Worm (Caenorhabditis elegans): ENCODE data around the gene T14B1.1.

T14B1.1 gene

ce11 chrX:9668554-9668953 lies at the start of gene T14B1.1:
T14B1.1 (minus strand) TSS chrX:9668723.
- TF ChIP-seq him-1 (tag; optimal IDR thresholded peaks at IDR 0.05), result peak; percentile 18
- no peak for TF ChIP-seq W03F9.2 (tag; optimal IDR thresholded peaks at IDR 0.05)
- no peak for TF ChIP-seq dao-5 (tag; optimal IDR thresholded peaks at IDR 0.05)

ce11 chrX:9717265-9717664 lies 48.7 kb upstream of the T14B1.1 start, which contains the start of gene him-4:
him-4 (plus strand) TSS chrX:9717565.
- TF ChIP-seq dao-5 (tag; optimal IDR thresholded peaks at IDR 0.05) (no peak), W03F9.2 (tag; optimal IDR thresholded peaks at IDR 0.05) (no peak), him-1 (tag; optimal IDR thresholded peaks at IDR 0.05) (no peak)

DNA sequence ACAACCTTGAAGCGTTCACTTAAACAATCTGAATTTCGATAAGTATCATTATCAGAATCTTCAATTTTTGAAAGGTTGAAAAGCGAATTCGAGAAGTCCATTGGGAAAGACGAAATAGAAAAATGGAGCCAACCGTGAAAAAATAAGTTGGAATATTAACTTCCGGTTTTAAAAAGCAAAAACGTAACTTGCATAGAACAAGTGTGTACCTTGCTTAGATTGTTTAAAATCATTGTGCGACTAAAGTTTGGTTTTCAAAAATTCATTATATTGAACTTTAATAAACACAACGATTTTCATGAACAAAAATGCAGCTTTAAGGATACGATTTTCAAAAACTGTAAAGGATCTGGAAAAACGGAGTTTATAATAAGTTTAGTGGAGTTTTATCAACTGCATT lies 45.1 kb upstream of the T14B1.1 start, which contains the start of gene F15G9.2:
TSS of gene F15G9.2 (minus strand) at position 101 of the 400 bp plus-strand sequence.
- TF ChIP-seq dao-5 (tag; optimal IDR thresholded peaks at IDR 0.05) (no peak), him-1 (tag; optimal IDR thresholded peaks at IDR 0.05) (no peak), W03F9.2 (tag; optimal IDR thresholded peaks at IDR 0.05) (no peak)

- TF ChIP-seq dao-5 (tag; optimal IDR thresholded peaks at IDR 0.05) (no peak), W03F9.2 (tag; optimal IDR thresholded peaks at IDR 0.05) (no peak), him-1 (tag; optimal IDR thresholded peaks at IDR 0.05) (no peak)
These were observed 40.9 kb upstream of the T14B1.1 start, which contains the start of gene F15G9.6 for ce11 chrX:9709462-9709861. F15G9.6 (plus strand) TSS chrX:9709762.

ce11 chrX:9706084-9706483 lies 37.6 kb upstream of the T14B1.1 start, which contains the start of gene F15G9.1:
F15G9.1 (plus strand) TSS chrX:9706384.
- TF ChIP-seq dao-5 (tag; optimal IDR thresholded peaks at IDR 0.05) (no peak), W03F9.2 (tag; optimal IDR thresholded peaks at IDR 0.05) (no peak)

DNA sequence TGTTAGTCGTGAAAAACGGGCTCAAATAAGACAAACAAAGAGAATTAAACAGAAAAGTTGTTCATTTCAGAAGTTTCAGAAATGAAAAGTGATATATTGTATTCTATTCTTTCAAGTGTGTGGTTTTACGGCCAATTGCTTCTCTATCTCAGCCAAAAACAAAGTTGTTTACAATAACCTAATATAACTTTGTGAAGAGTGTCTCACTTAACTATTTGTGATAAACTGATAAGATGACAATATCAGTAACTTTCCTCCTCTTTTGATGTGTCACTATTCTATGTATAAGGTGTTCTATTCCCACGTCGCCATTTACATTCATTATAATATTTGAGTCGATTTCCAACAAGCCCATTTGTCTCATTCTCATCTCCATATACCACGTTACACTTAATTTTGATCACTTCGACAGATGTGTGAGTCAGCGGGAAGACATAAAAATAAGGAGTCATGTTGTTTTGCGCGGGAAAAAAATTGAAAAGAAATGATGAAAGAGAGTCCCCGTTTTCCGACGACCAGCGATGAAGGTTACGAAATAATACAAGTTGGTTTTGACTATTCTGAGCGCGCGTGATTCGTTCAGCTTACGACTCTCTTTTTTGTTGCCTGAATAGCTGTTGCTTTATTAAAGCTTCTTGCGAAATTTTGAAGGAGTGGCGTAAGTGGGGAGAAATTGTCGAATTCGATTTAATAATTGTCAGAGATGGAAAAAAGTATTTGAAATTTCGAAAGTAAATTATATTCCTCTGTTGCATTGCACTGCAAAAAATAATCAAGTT lies 36.9 kb upstream of the T14B1.1 start:
- TF ChIP-seq him-1 (tag; optimal IDR thresholded peaks at IDR 0.05) (no peak), dao-5 (tag; optimal IDR thresholded peaks at IDR 0.05) (no peak), W03F9.2 (tag; optimal IDR thresholded peaks at IDR 0.05) (no peak)

DNA sequence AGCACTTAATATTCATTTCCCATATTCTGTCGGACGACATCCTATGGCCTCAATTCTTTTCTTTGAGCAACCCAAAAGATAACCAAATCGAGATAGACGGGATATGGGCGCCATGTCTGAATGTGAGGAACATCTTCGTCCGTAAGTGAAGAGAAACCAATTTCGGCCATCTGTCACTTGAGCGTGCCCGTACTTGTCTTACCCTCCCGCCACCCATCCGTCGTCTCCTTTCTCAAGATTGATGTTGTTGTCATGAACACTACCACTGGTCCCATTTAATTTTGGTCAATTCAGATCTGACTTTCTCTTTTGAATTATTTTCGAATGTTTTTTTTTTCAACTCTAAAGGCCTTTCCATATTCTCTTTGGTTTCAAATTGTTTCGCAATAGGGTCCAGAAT lies 34.3 kb upstream of the T14B1.1 start:
- no peak for TF ChIP-seq W03F9.2 (tag; optimal IDR thresholded peaks at IDR 0.05)
- TF ChIP-seq dao-5 (tag; optimal IDR thresholded peaks at IDR 0.05), result no peak
- no peak for TF ChIP-seq him-1 (tag; optimal IDR thresholded peaks at IDR 0.05)

DNA sequence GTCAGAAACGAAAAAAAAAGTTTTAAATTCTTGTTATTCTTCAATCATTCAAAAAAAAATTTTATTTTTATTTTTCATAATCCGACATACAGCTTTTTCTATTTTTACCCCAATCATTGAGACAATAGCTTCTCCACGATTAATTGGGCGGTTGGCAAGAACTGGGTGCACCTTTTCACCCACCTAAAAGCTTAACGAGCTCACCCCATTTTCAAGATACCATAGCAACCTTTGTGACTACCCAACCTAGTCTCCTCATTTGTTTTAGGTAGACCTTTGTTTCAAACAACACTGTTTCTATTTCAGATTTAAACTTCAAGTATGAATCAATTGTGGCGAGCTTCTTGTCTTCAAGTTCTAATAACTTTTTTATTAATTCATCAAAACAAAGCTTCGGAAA lies 29.8 kb upstream of the T14B1.1 start, which contains the start of gene dyf-7:
TSS of gene dyf-7 (plus strand) at position 301 of the 400 bp plus-strand sequence.
- no peak for TF ChIP-seq him-1 (tag; optimal IDR thresholded peaks at IDR 0.05)
- TF ChIP-seq dao-5 (tag; optimal IDR thresholded peaks at IDR 0.05), result no peak
- no peak for TF ChIP-seq W03F9.2 (tag; optimal IDR thresholded peaks at IDR 0.05)

DNA sequence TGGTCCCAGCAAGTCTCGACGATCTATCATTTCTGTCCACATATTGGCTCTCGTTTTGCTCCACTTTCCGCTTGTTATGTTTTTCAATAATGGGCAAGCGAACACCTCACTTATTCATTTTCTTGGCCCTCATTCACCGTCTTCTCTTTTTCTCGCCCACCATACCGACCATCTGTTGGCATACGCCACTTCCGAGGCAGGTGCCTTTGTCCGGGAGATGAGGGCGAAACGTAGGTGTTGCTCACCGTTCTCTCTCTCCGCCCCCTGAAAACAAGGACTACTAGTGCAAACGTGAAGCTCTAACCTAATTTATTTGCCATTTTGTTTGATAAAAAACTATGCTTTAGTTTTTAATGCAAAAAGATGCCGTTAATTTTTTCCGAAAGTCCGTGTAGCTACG lies 29.1 kb upstream of the T14B1.1 start:
- TF ChIP-seq dao-5 (tag; optimal IDR thresholded peaks at IDR 0.05), result no peak
- TF ChIP-seq W03F9.2 (tag; optimal IDR thresholded peaks at IDR 0.05), result no peak
- TF ChIP-seq him-1 (tag; optimal IDR thresholded peaks at IDR 0.05), result no peak

ce11 chrX:9690445-9690844 lies 21.9 kb upstream of the T14B1.1 start, which contains the start of gene npr-18:
npr-18 (plus strand) TSS chrX:9690745.
- TF ChIP-seq W03F9.2 (tag; optimal IDR thresholded peaks at IDR 0.05) (no peak), dao-5 (tag; optimal IDR thresholded peaks at IDR 0.05) (no peak), him-1 (tag; optimal IDR thresholded peaks at IDR 0.05) (no peak)

DNA sequence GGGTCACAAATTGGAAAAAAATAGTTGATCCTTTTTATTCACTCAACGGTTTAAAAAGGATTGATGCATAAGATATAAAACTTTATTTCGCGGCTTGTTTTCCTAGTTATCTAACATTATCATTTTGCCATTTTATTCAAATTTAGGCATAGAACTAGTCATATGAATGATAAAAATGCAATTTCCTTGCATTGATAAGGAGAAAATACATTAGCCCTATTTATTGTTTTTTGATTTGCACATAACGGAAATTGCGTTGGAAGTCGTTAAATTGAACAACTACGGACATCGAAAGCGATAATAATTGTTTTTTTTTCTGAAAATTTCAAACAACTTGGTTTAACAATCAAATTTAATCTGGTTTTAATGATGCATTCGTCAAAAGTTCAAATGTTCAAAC lies 18.7 kb upstream of the T14B1.1 start:
- TF ChIP-seq W03F9.2 (tag; optimal IDR thresholded peaks at IDR 0.05) (no peak), him-1 (tag; optimal IDR thresholded peaks at IDR 0.05) (no peak), dao-5 (tag; optimal IDR thresholded peaks at IDR 0.05) (no peak)

DNA sequence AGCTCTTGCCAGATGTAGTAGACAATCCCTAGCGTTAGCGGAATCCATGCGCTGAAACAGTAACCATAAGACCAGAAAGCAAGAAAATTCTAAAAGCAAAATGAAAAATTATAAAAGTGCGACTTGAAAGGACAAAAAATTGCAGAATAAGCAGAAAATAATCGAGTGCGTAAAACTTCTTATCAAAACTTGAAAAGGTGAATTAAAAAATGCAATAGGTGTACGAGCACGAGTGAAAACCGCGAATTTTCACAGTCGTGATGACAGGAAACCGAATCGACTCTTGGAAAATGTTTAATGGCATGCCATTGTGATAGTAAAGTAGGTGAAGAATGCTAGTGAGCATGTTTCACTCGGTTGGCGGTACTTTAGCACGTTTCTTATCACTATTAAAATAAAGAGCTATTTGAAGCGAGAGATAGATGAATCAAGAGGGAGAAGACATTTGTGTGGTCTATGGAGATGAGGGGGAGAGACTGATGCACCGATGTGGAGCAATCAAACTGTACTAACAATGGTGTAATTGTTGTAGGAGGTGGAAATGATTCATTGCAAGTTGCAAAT lies 11.7 kb upstream of the T14B1.1 start, which contains the start of gene ifp-1:
TSS of gene ifp-1 (minus strand) at position 51 of the 564 bp plus-strand sequence.
- no peak for TF ChIP-seq him-1 (tag; optimal IDR thresholded peaks at IDR 0.05)
- TF ChIP-seq dao-5 (tag; optimal IDR thresholded peaks at IDR 0.05), result no peak
- TF ChIP-seq W03F9.2 (tag; optimal IDR thresholded peaks at IDR 0.05), result no peak

- TF ChIP-seq him-1 (tag; optimal IDR thresholded peaks at IDR 0.05), result no peak
- no peak for TF ChIP-seq dao-5 (tag; optimal IDR thresholded peaks at IDR 0.05)
- no peak for TF ChIP-seq W03F9.2 (tag; optimal IDR thresholded peaks at IDR 0.05)
These were observed 10.9 kb upstream of the T14B1.1 start for ce11 chrX:9679427-9679826.

DNA sequence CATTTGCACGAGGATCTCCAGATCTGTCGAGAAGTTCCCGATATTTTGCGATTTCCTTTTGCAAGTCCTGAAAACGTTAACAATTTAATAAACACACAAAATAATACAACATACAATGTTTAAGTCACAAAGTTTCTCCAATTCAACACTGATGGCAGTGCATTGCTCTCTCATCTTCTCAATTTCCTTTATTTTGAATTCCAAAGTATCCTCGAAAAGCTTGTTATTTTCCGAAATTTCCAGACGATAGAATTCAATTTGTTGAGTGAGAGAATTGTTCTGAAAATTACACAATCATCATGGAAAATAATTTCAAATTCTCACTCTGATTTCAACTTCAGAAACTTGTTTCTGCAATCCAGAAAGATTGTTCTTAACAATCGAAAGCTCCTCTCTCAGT lies 9.4 kb upstream of the T14B1.1 start:
- no peak for TF ChIP-seq him-1 (tag; optimal IDR thresholded peaks at IDR 0.05)
- no peak for TF ChIP-seq W03F9.2 (tag; optimal IDR thresholded peaks at IDR 0.05)
- TF ChIP-seq dao-5 (tag; optimal IDR thresholded peaks at IDR 0.05), result no peak
